Fruit fly (Drosophila melanogaster): ENCODE results near the gene ninaG.

DNA sequence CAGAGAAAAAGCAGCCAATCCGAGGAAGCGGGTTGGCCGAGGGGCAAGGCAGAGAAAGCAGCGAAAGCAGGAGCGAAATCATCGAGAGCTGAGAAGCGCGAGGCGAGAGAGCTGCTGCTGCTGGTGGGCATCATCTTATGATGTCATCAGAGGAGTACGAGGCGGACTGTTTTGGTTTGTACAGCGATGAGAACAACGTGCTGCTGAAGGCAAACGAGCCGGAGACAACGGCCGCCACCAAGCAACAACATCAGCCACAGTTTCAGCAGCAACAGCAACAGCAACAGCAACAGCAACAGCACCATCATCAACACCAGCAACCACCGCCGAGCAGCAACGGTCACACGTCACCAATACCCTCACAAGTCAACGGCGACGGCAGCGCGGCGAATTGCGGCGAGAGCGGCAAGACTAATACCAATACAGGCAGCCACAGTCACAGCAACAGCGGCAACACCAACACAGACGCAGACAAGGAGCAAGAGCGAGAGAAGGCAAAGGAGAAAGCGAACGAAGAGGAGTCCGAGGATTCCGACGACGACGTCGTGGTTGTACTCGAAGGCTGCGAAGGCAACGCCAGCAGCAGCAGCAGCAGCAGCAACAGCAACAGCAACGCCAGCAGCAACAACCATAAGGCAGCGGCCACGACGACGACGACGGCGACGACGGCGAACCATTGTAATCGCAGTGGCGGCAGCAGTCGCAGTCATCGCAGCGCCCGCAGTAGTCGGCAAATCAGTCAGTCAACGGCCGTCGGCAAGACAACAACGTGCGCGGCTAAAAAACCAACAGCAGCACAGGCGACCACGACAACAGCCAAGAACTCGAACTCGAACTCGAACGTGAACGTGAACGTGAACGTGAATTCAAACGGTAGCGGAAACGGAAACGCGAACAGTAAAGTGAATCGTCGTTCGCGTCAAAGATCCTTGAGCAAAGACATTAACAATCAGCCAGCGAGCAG is 49.2 kb downstream of the ninaG start:
- TF ChIP-seq CG8478 (optimal IDR thresholded peaks at IDR 0.05) (no peak), CTCF (optimal IDR thresholded peaks at IDR 0.05) (no peak)
